Worm (Caenorhabditis elegans) whole organism, L4 larva: ENCODE data around the gene F40F8.12.

Experiments
- ZK546.5 ChIP-seq, 2 experiments: sonication (generic microtip); optimal IDR thresholded peaks; 2 replicates each; lab custom pipeline; 2017; ENCODE audit warnings: missing biosample characterization in 2 of 2, missing genetic modification characterization in 2 of 2
- hif-1 ChIP-seq, 2 experiments: sonication (generic microtip); optimal IDR thresholded peaks; 2 replicates each; lab custom pipeline; 2016 to 2017; ENCODE audit warnings: missing compliant biosample characterization in 2 of 2, missing genetic modification characterization in 2 of 2, missing genetic modification reagents in 2 of 2, missing genotype in 2 of 2, mild to moderate bottlenecking in 1 of 2
- lin-39 ChIP-seq: fragments of 150-350 bp; optimal IDR thresholded peaks from 2 replicates; lab custom pipeline; 2014; ENCODE audit warnings: missing biosample characterization, missing genetic modification reagents, missing genetic modification characterization
- nhr-102 ChIP-seq: sonication (generic microtip); optimal IDR thresholded peaks from 2 replicates; lab custom pipeline; 2016; ENCODE audit warnings: mild to moderate bottlenecking, missing genetic modification characterization, moderate library complexity, missing compliant biosample characterization
- nhr-76 ChIP-seq: fragments of 150-350 bp; optimal IDR thresholded peaks from 2 replicates; lab custom pipeline; 2014; ENCODE audit warnings: missing biosample characterization, missing genetic modification characterization
- nhr-77 ChIP-seq: fragments of 150-350 bp; optimal IDR thresholded peaks from 2 replicates; lab custom pipeline; 2014; ENCODE audit warnings: missing biosample characterization, missing genetic modification characterization
- vab-7 ChIP-seq: fragments of 200-800 bp; sonication (Bioruptor generic); IDR thresholded peaks from 2 replicates; pipeline ENCODE4 v1.3.6; 2022; ENCODE audit warnings: missing genetic modification reagents, missing genetic modification characterization, missing compliant biosample characterization

DNA sequence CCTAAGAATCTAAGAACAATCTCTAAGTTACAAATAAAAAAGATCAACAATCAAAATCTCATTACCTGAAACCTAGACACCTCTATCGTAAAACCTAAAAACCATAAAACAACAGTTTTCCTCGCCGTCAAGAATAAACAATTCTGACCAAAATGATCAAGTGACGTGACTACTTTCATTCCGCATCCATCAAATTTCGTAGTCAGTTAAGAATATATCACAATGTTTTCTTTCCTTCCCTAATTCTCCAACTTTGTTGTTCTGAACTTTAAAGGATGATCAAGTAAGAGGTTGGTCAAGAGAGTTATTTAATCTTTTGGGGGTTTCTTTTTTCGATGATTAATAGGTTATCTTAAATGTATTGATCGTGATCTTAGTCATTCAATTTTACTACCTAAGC lies 33.7 kb downstream of the F40F8.12 start:
- no peak for TF ChIP-seq nhr-76
- no peak for TF ChIP-seq ZK546.5 (tag; optimal IDR thresholded peaks at IDR 0.05; lab: Kevin White, UChicago)
- no peak for TF ChIP-seq nhr-102 (tag; lab: Kevin White, UChicago)
- TF ChIP-seq vab-7 (GFP tag; lab: Robert Waterston, UW): no peak
- no peak for TF ChIP-seq hif-1 (tag; optimal IDR thresholded peaks at IDR 0.05; lab: Kevin White, UChicago)
- TF ChIP-seq lin-39 (tag; lab: Kevin White, UChicago): no peak
- TF ChIP-seq nhr-77: no peak
